Fruit fly (Drosophila melanogaster) Kc167 (cell line): ENCODE results near the gene bnk.

Experiments
- Myc ChIP-seq: fragments of >200 bp; optimal IDR thresholded peaks from 2 replicates; lab custom pipeline; 2017; ENCODE audit warnings: missing external identifiers
- Sin3A ChIP-seq: fragments of >200 bp; optimal IDR thresholded peaks from 2 replicates; lab custom pipeline; 2018; ENCODE audit warnings: missing external identifiers
- h ChIP-seq: fragments of >200 bp; optimal IDR thresholded peaks from 3 replicates; lab custom pipeline; 2018; ENCODE audit warnings: missing external identifiers
- insv ChIP-seq: fragments of >200 bp; optimal IDR thresholded peaks from 3 replicates; lab custom pipeline; 2018; ENCODE audit warnings: missing external identifiers
- psq ChIP-seq: fragments of >200 bp; optimal IDR thresholded peaks from 2 replicates; lab custom pipeline; 2017; ENCODE audit warnings: missing external identifiers
- ttk ChIP-seq: sonication (Bioruptor generic); optimal IDR thresholded peaks from 2 replicates; lab custom pipeline; 2017; ENCODE audit warnings: missing external identifiers

Gene bnk

DNA sequence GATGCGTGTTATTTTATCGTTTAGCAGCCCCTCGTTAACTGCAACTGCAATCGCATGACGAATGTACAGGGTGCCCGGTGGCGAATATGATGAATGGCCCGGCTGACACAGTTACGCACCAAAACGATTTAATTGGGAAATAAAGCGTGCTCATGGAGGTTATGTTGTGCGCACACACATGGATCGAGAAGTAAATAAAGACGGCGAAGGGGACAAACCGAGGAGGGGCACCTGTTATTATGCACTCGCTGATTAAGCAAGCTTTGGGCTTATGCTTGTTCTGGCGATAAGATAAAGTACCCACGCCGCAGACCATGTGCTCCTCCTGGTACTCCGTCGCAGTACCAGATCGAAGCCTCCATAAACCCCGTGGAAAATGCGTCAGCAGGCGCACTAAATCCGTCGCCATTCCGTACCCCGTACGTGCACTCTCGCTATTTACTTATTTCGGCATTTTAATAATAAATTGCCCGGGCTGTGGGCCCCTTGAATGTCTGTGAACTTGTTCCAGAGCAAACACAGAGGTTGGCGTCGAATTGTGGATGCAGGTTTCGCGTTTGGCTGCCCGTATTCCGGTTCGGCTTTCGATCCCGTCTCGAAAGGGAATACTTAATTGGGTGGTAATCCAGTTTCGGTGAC, 32.0 kb downstream of the bnk start:
- TF ChIP-seq insv (no peak), h (no peak), ttk (lab: Kevin White, UChicago) (no peak), Myc (lab: Kevin White, UChicago) (no peak), psq (no peak), Sin3A (lab: Kevin White, UChicago) (no peak)

- TF ChIP-seq Sin3A (lab: Kevin White, UChicago) (no peak), psq (no peak)
Measured at dm6 chr3R:31231134-31231533, 38.0 kb downstream of the bnk start.

- no peak for TF ChIP-seq Sin3A (lab: Kevin White, UChicago)
- TF ChIP-seq ttk (lab: Kevin White, UChicago), result no peak
- TF ChIP-seq h, result no peak
- TF ChIP-seq insv, result no peak
- TF ChIP-seq psq, result no peak
- no peak for TF ChIP-seq Myc (lab: Kevin White, UChicago)
Measured at dm6 chr3R:31232236-31232635, 39.1 kb downstream of the bnk start, which contains the start of gene CG15563. Gene CG15563, minus strand, starts transcription at chr3R:31232336.

DNA sequence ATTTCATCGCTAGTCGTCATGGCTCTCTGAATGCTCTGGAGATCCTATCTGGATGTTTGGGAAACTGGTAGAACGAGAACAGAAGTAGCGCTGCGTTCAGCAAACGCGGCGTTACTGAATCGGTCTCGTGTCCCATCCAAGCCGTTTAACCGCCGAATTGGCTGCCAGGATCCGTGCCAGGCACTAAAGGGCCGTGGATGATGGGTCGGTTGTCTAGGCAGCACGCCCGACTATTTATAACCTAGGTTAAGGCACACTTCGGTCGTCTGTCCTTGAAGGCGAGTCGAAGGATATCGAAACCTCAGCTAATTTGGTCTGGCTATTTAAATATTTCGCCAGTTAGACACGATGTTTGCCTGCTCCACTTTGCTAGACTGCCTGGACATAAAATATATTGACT, 42.1 kb downstream of the bnk start, which contains the start of gene CG15564:
Gene CG15564, minus strand, starts transcription at position 101 of the 400 bp plus-strand sequence.
- no peak for TF ChIP-seq psq
- TF ChIP-seq ttk (lab: Kevin White, UChicago), result no peak

dm6 chr3R:31240023-31240422, 46.9 kb downstream of the bnk start:
- TF ChIP-seq Sin3A (lab: Kevin White, UChicago) (no peak), insv (no peak), Myc (lab: Kevin White, UChicago) (no peak), h (no peak), psq (no peak), ttk (lab: Kevin White, UChicago) (no peak)

DNA sequence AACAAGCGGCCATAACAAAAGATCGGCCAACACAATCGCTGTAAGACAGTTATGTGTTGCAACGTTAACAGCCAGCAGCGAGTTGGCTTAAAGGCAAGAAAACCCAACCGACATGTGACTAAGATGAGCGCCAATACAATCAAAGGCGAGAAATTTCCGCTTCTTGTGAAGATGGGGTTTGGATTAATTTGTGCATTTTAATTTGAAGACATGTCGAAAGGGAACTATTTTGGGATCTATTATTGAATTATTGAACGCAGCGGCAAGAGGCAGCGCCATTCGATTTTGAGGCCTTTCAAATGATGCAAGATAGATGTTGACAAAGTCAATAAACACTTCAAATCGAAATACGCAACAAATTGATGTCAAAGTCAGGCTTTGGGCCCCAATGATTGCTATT, 47.9 kb downstream of the bnk start:
- TF ChIP-seq ttk (lab: Kevin White, UChicago), result no peak
- no peak for TF ChIP-seq Myc (lab: Kevin White, UChicago)
- TF ChIP-seq h, result no peak
- TF ChIP-seq insv, result no peak
- TF ChIP-seq Sin3A (lab: Kevin White, UChicago), result no peak
- no peak for TF ChIP-seq psq

DNA sequence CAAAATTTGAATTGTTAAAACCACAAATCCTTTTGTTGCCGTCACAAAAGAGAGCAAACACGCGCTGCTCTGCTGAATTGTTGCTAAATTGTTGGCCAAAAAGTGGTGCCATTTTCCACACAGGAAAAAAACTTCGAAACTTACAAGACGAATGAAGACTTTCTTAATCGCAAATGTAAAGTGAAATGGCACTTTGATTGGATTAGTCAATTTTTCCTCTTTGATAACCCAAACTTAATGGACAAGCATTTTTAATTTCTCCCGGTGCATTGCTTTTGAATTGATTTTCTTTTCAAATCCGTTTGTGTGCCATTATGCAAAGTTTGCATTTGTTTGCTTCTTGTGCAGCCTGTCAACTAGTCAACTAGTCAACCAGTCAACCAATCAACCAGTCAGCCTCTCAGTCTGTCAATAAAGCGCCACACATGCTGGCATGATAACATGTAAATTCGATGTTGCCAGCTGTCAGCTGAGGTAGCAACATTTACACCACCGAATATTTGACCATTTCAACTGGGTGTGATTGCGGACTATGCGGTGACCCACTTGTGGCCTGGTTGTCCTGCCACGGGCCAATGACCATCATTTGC, 50.0 kb downstream of the bnk start:
- TF ChIP-seq Myc (lab: Kevin White, UChicago) (no peak), ttk (lab: Kevin White, UChicago) (no peak), Sin3A (lab: Kevin White, UChicago) (no peak), h (no peak), insv (no peak), psq (no peak)
